Fruit fly (Drosophila melanogaster): Measurements from ENCODE around the gene beag.

Gene beag

DNA sequence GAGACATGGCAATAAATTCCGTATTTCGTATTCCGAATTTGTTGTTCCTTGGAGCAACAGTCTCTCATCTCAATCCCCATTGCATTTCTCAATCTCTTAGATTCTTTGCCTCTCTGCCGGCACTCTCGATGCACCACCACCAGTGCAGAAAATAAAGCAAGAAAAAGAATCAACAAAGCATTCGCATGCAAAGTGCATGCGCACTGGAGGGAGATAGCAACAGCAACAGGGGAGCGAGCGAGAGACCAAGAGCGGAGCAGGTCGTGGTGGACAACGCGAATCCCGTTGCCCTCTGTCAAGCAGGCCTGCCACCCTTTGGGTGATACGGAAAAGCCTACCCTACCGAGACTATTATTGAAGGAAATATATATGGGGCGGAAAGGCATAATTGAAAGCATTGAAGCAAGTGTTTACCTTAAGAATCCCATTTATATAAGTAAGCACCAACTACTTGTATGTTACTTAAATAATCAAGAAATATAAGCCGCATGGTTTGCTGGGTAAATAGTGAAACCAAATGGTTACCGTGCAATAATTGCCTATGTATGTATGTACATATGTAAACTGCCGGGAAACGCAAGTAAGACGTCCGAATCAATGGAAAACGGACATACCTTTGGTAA lies 8.4 kb downstream of the beag start:
- TF ChIP-seq Sin3A (optimal IDR thresholded peaks at IDR 0.05) (no peak), h (optimal IDR thresholded peaks at IDR 0.05) (no peak), insv (optimal IDR thresholded peaks at IDR 0.05) (no peak), ttk (optimal IDR thresholded peaks at IDR 0.05) (no peak), psq (optimal IDR thresholded peaks at IDR 0.05) (no peak), Myc (optimal IDR thresholded peaks at IDR 0.05) (no peak)

DNA sequence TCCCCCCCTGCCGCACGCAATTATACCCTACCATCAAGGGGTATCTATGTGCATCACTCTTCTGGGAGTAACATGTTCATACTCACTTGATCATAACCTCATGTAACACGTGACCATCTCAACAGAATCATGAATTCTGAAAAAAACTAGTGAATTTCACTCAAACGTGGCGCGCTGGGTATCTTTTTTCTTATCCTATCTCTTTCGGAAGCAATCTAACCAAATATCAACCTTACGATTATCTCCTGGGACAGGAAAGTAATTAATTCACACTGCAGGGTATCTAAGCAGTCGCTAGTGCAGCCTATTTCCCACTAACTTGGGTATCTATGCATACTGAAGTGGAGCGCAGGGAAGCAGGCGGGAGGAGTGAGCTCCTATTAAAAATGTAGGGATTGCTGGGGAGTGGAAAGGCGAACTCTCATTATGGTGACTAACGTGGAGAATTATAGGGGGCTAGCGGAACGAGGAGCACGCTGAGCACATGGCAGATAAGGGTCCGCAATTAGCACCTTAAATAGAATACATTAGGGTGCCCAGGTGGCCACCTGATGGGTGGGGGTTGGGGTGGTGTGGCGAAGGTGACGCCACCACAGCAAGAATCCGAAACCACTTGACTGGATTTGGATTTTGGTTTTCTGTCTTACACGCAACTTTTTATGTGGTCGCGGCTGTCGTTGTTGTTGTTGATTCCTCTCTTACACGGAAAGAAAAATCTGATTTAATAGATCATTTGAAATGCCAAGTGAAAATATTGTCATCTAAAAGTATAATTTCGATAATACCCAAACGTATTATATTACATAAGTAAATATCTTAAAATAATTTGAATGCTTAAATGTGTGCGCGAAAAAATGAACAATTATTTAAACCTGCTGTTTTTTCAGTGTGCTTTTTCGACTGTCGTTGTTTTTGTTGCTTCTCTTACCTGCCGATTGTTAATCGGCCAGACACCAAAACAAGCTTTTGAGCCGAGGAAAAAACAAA lies 9.5 kb downstream of the beag start:
- no peak for TF ChIP-seq Sin3A (optimal IDR thresholded peaks at IDR 0.05)
- TF ChIP-seq Myc (optimal IDR thresholded peaks at IDR 0.05): no peak
- TF ChIP-seq psq (optimal IDR thresholded peaks at IDR 0.05): no peak
- TF ChIP-seq ttk (optimal IDR thresholded peaks at IDR 0.05): no peak
- no peak for TF ChIP-seq insv (optimal IDR thresholded peaks at IDR 0.05)
- no peak for TF ChIP-seq h (optimal IDR thresholded peaks at IDR 0.05)

DNA sequence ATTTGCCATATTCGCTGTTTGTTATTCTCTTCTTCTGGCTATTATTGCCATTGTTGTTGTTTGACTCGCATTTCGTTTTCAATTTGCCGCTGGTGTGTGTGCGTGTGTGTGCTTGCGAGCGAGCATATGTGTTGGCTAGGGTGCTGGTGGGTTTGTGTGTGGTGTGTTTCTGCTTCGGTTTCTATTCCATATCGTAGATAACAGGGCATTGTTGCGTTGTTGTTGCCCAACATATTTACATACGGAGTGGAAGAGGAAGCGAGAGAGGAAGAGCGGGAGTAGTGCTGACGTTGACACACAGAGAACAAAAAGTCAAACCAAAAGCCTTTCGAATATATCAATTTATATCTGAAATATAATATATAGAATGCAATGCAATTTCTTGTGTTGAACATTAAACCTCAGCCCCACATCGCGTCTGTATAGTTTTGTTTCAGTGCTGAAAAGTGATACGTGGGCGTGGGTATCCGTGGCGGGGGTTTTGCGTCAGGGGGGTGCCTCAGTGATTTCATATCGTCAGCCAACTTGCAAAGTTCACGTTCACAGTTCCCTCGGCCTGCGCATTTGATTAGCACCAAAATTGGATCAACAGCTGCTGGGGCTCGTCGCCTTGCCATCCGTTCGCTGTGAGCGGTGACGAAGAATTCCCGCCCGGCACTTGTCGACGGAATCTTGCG lies 10.3 kb downstream of the beag start:
- no peak for TF ChIP-seq Sin3A (optimal IDR thresholded peaks at IDR 0.05)
- no peak for TF ChIP-seq insv (optimal IDR thresholded peaks at IDR 0.05)
- no peak for TF ChIP-seq h (optimal IDR thresholded peaks at IDR 0.05)
- no peak for TF ChIP-seq Myc (optimal IDR thresholded peaks at IDR 0.05)
- TF ChIP-seq psq (optimal IDR thresholded peaks at IDR 0.05): no peak
- TF ChIP-seq ttk (optimal IDR thresholded peaks at IDR 0.05): no peak

DNA sequence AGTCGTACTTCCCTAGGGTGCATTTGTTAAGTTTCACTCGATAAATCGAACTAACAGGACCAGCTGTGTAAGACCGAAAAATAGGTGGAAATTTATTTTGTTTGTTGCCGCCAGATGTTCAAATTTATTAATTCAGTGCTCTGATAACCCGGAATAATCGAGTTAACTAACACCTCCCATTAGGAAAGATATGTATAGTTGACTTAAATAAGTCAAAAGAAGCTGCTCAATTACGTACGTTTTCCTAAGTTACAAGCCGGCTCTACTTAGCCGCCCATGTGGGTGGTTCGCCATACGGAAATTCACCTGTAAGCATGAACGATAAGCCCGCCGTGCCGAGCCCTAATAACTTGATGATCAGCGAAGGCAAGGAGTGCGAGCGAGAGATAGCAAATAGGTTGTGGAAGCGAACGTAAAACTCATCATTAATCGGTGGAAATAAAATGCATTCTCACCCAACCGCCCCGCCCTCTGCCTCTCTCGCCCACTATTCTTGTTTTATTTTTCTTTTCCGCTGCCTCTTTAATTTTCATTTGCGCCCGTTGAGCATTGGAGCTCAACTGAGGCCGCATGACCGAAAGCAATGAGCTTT lies 10.9 kb downstream of the beag start:
- TF ChIP-seq insv (optimal IDR thresholded peaks at IDR 0.05) (no peak), Myc (optimal IDR thresholded peaks at IDR 0.05) (no peak), Sin3A (optimal IDR thresholded peaks at IDR 0.05) (no peak), psq (optimal IDR thresholded peaks at IDR 0.05) (no peak), ttk (optimal IDR thresholded peaks at IDR 0.05) (no peak), h (optimal IDR thresholded peaks at IDR 0.05) (no peak)

DNA sequence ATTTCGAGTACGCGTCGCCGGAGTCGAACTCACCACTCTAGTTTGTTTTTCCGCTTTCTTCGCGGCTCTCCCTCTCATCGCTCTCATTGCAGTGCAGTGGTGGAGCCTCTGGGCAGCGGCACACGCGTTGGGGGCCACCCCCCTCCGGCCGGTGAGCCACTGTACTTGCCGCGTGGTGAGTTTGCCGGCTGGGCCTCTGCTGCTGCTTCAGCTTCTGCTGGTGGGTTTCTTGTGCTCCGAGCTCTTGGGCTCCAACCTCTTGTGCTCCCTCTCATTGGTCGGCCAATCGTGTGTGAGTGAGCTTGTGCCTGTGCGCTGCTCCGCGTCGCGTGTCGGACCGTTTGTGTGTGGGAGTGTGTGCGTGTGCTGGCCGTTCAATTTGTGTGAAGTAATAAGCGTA lies 11.9 kb downstream of the beag start:
- TF ChIP-seq ttk (optimal IDR thresholded peaks at IDR 0.05) (no peak), h (optimal IDR thresholded peaks at IDR 0.05) (no peak), psq (optimal IDR thresholded peaks at IDR 0.05) (no peak), Myc (optimal IDR thresholded peaks at IDR 0.05) (no peak), Sin3A (optimal IDR thresholded peaks at IDR 0.05) (no peak), insv (optimal IDR thresholded peaks at IDR 0.05) (no peak)

DNA sequence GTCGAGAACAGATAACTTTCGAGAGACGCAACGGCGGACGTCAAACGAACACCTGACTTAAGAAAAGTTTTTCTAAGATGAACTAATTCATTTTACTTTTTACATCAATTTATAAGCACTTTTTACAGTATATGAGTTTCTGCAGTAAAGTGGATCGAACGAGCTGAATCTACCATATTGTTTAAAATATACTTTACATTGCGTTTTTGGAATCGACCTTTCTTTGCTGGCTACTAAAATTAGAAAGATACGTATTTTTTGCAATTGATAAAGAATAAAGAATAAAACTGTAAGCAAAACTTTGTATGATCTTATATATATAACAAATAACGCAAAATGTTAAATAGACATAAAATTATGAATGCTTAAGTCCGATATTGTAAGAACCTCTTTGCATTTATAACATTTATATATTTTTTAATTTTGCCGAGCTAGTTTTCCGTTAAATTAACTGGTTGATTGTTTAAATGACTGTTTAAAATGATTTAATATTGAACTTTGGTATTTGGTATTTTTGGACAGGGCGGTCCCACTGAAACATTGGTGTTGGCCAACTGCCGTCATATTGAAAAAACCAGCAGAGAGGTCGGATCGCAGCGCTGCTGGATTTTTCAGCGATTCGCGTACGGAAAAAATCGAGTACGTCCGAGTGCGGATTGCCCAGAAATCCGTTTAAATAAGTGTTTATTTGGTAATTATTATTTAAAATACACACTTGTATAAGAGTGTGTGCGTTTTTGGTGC lies 12.8 kb downstream of the beag start, which contains the start of gene Kdm2:
Gene Kdm2 (plus strand): TSS at position 559 of the 744 bp plus-strand sequence.
- TF ChIP-seq h (optimal IDR thresholded peaks at IDR 0.05): no peak
- TF ChIP-seq psq (optimal IDR thresholded peaks at IDR 0.05): no peak
- TF ChIP-seq Sin3A (optimal IDR thresholded peaks at IDR 0.05): no peak
- no peak for TF ChIP-seq ttk (optimal IDR thresholded peaks at IDR 0.05)
- TF ChIP-seq Myc (optimal IDR thresholded peaks at IDR 0.05): no peak
- TF ChIP-seq insv (optimal IDR thresholded peaks at IDR 0.05): no peak

DNA sequence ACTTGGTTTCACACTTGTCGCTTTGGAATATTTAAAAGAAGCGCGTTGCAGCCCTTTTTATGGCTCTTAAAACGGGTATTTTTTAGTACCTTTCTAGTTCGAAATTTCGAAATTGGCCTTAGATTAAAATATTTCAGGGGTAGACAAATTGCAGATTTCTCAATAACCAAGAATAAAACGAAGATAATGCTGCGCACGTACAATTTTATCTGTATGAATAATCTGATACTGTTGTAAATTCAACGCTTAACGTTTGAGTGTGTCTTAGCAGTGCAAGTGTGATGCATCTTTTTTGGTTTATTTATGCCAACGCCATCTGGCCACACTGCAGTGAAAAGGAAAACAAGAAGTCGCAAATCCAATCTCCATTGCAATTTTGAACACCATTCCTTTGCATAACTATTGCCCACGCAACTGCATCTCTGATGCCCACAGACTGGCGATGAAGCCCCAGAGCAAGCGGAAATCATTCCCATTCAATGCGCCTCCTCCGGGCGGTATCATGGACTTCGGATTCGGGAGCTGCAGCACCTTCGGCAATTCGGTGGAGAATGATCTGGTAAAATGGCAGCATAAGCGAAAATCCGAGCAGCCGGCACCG lies 14.3 kb downstream of the beag start, which contains the start of gene Nmdmc:
Gene Nmdmc (minus strand): TSS at position 37 of the 601 bp plus-strand sequence.
- no peak for TF ChIP-seq Sin3A (optimal IDR thresholded peaks at IDR 0.05)
- no peak for TF ChIP-seq h (optimal IDR thresholded peaks at IDR 0.05)
- no peak for TF ChIP-seq insv (optimal IDR thresholded peaks at IDR 0.05)
- TF ChIP-seq ttk (optimal IDR thresholded peaks at IDR 0.05): no peak
- no peak for TF ChIP-seq Myc (optimal IDR thresholded peaks at IDR 0.05)
- TF ChIP-seq psq (optimal IDR thresholded peaks at IDR 0.05): no peak

DNA sequence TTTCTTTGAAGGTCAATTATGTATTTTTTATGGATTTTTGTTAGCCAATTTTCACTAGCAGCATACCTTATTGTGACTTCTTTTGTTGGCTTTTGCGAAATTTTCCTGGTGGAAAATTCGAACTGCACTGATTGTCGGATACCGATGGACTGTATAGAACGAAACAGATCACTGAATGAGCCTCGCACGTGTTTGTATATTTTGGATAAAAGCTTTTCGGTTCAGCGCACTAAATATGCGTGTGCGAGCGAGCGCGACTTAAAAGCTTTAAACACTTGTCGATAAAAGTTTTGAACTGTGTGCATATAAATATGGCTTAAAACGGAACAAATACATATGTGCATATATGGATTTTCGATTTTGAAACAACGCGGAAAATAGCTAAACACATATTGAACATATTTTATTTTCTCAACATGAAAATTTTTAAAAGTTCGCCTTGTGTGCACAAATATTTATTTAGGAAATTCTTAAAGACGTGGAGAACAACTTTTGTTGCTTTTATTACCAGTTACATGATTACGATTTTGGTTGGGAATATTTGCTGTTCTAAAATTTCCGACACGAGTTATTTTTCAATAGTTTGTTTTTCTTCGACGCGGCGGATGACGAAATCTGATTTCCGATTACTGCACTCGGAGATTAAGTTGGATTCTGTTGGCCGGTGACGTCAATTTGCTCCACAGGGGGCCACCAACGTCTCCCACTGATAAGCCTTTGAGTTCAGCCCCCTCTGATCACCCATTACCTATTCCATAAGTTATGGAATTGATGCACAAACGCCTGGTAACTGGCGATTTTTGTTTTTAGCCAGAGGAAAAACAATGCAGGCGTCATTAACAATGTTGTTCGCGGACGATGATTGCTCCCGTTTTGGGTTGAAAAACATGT lies 15.5 kb downstream of the beag start:
- TF ChIP-seq Myc (optimal IDR thresholded peaks at IDR 0.05): no peak
- no peak for TF ChIP-seq ttk (optimal IDR thresholded peaks at IDR 0.05)
- TF ChIP-seq h (optimal IDR thresholded peaks at IDR 0.05): no peak
- TF ChIP-seq Sin3A (optimal IDR thresholded peaks at IDR 0.05): no peak
- TF ChIP-seq insv (optimal IDR thresholded peaks at IDR 0.05): no peak
- TF ChIP-seq psq (optimal IDR thresholded peaks at IDR 0.05): no peak

DNA sequence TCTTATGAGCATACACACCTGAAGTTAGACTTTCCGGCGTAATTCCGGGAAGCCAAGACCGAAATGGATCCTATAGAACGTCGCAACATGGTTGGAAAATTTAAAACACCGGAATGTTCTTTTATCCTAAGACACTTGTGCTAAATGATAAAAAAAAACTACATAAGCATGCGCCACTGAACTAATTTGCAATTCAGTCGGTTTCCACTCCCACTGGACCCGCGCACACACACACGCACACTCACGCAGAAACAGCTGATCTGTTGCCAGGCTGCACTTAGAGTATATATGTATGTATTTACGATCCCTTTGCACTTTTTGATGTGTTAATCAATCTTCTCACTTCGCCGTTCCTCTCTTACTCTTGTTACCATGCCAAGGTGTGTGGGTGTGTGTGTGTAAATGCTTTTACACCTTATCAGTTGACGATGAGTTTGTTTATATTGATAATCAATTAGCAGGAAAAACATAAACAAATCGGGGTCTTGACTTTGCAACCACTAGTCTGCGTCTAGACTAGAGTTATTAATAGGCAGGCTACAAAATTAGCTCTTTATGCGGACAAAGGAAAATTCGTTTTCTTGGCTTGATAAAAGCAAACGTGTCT lies 16.3 kb downstream of the beag start, which contains the start of gene Mst85C:
Gene Mst85C (plus strand): TSS at position 180 of the 607 bp plus-strand sequence.
- TF ChIP-seq Sin3A (optimal IDR thresholded peaks at IDR 0.05) (no peak), ttk (optimal IDR thresholded peaks at IDR 0.05) (no peak), h (optimal IDR thresholded peaks at IDR 0.05) (no peak)
